Fruit fly (Drosophila melanogaster) whole organism, embryonic: ENCODE results near the gene Trf4-1.

ENCODE experiments used
- Aef1 ChIP-seq: fragments of 200-800 bp; sonication (Bioruptor generic); IDR thresholded peaks from 3 replicates; pipeline ENCODE4 v1.3.6; 2022; ENCODE audit warnings: missing biosample characterization, missing genetic modification characterization
- C15 ChIP-seq: fragments of 200-800 bp; sonication (Bioruptor generic); IDR thresholded peaks from 3 replicates; pipeline ENCODE4 v1.3.6; 2022; ENCODE audit warnings: missing biosample characterization, missing genetic modification characterization
- CG10565 ChIP-seq: fragments of 200-800 bp; sonication (Bioruptor generic); optimal IDR thresholded peaks from 3 replicates; lab custom pipeline; 2016; ENCODE audit warnings: missing biosample characterization, mild to moderate bottlenecking, missing genetic modification characterization
- CG11723 ChIP-seq: fragments of 200-800 bp; sonication (Bioruptor generic); optimal IDR thresholded peaks from 2 replicates; lab custom pipeline; 2017; ENCODE audit warnings: missing biosample characterization, mild to moderate bottlenecking, missing genetic modification characterization
- CG12104 ChIP-seq: fragments of 200-800 bp; sonication (Bioruptor generic); optimal IDR thresholded peaks from 3 replicates; lab custom pipeline; 2016; ENCODE audit warnings: missing biosample characterization, missing genetic modification characterization
- CG1233 ChIP-seq: fragments of 200-800 bp; sonication (Bioruptor generic); optimal IDR thresholded peaks from 4 replicates; lab custom pipeline; 2018; ENCODE audit warnings: missing biosample characterization, mild to moderate bottlenecking, missing genetic modification characterization
- CG14860 ChIP-seq: fragments of 200-800 bp; sonication (Bioruptor generic); IDR thresholded peaks from 3 replicates; pipeline ENCODE4 v1.3.6; 2022; ENCODE audit warnings: missing biosample characterization, missing genetic modification characterization; ENCODE audit not compliant: partially characterized antibody
- CG15601 ChIP-seq: fragments of 200-800 bp; sonication (Bioruptor generic); optimal IDR thresholded peaks from 3 replicates; lab custom pipeline; 2019; ENCODE audit warnings: missing biosample characterization, mild to moderate bottlenecking, missing genetic modification characterization, moderate library complexity
- CG2120 ChIP-seq: fragments of 200-800 bp; sonication (Bioruptor generic); optimal IDR thresholded peaks from 3 replicates; lab custom pipeline; 2016; ENCODE audit warnings: missing biosample characterization, missing genetic modification characterization
- CG30403 ChIP-seq: fragments of 200-800 bp; sonication (Bioruptor generic); optimal IDR thresholded peaks from 3 replicates; lab custom pipeline; 2016; ENCODE audit warnings: missing biosample characterization, missing genetic modification characterization
- CG31388 ChIP-seq: fragments of 200-800 bp; sonication (Bioruptor generic); optimal IDR thresholded peaks from 2 replicates; lab custom pipeline; 2016; ENCODE audit warnings: missing biosample characterization, missing genetic modification characterization
- CG31441 ChIP-seq: fragments of 200-800 bp; sonication (Bioruptor generic); IDR thresholded peaks from 2 replicates; pipeline ENCODE4 v1.3.6; 2022; ENCODE audit warnings: missing biosample characterization, missing genetic modification characterization
- CG34224 ChIP-seq: fragments of 200-800 bp; sonication (Bioruptor generic); IDR thresholded peaks from 3 replicates; pipeline ENCODE4 v1.3.6; 2022; ENCODE audit warnings: missing biosample characterization, missing genetic modification characterization; ENCODE audit not compliant: partially characterized antibody
- CG8089 ChIP-seq: fragments of 200-800 bp; sonication (Bioruptor generic); optimal IDR thresholded peaks from 3 replicates; lab custom pipeline; 2016; ENCODE audit warnings: missing biosample characterization, missing genetic modification characterization
- CG8924 ChIP-seq: fragments of 200-800 bp; optimal IDR thresholded peaks from 3 replicates; lab custom pipeline; 2019; ENCODE audit warnings: missing biosample characterization, mild to moderate bottlenecking, missing genetic modification characterization, moderate library complexity
- CoRest ChIP-seq: fragments of 200-800 bp; sonication (Bioruptor generic); optimal IDR thresholded peaks from 3 replicates; lab custom pipeline; 2018; ENCODE audit warnings: missing biosample characterization, mild to moderate bottlenecking, missing genetic modification characterization, moderate library complexity
- D ChIP-seq, 2 experiments: fragments of 200-800 bp in 1 of 2; fragments of >200 bp in 1 of 2; sonication (Bioruptor generic) in 1 of 2; optimal IDR thresholded peaks; 2 replicates in 1 of 2; 3 replicates in 1 of 2; lab custom pipeline; 2017; ENCODE audit warnings: mild to moderate bottlenecking in 1 of 2, missing biosample characterization in 1 of 2, missing genetic modification characterization in 1 of 2, missing genetic modification reagents in 1 of 2
- Deaf1 ChIP-seq: fragments of 200-800 bp; optimal IDR thresholded peaks from 3 replicates; lab custom pipeline; 2019; ENCODE audit warnings: missing biosample characterization, mild to moderate bottlenecking, missing genetic modification characterization, moderate library complexity
- Doc2 ChIP-seq: fragments of 200-800 bp; sonication (Bioruptor generic); IDR thresholded peaks from 2 replicates; pipeline ENCODE4 v1.3.6; 2022; ENCODE audit warnings: missing biosample characterization, missing genetic modification characterization
- Doc3 ChIP-seq: fragments of 200-800 bp; sonication (Bioruptor generic); IDR thresholded peaks from 3 replicates; pipeline ENCODE4 v1.3.6; 2022; ENCODE audit warnings: missing biosample characterization, missing genetic modification characterization; ENCODE audit not compliant: partially characterized antibody
- Drgx ChIP-seq: fragments of 200-800 bp; sonication (Bioruptor generic); IDR thresholded peaks from 2 replicates; pipeline ENCODE4 v1.3.6; 2022; ENCODE audit warnings: missing biosample characterization, missing genetic modification characterization
- Ets97D ChIP-seq: fragments of 200-800 bp; sonication (Bioruptor generic); optimal IDR thresholded peaks from 3 replicates; lab custom pipeline; 2016; ENCODE audit warnings: missing biosample characterization, missing genetic modification characterization
- Hand ChIP-seq: fragments of 200-800 bp; sonication (Bioruptor generic); optimal IDR thresholded peaks from 2 replicates; lab custom pipeline; 2017; ENCODE audit warnings: mild to moderate bottlenecking, missing biosample characterization, missing genetic modification reagents, missing genetic modification characterization
- MBD-R2 ChIP-seq: fragments of 200-800 bp; sonication (Bioruptor generic); IDR thresholded peaks from 2 replicates; pipeline ENCODE4 v1.3.6; 2022; ENCODE audit warnings: missing biosample characterization, missing genetic modification characterization
- NK7.1 ChIP-seq: fragments of 200-800 bp; sonication (Bioruptor generic); optimal IDR thresholded peaks from 3 replicates; lab custom pipeline; 2016; ENCODE audit warnings: missing biosample characterization, missing genetic modification characterization
- PHDP ChIP-seq: fragments of 200-800 bp; sonication (Bioruptor generic); optimal IDR thresholded peaks from 3 replicates; lab custom pipeline; 2018; ENCODE audit warnings: missing biosample characterization, mild to moderate bottlenecking, missing genetic modification characterization, moderate library complexity
- Spps ChIP-seq: fragments of 200-800 bp; sonication (Bioruptor generic); optimal IDR thresholded peaks from 2 replicates; lab custom pipeline; 2018; ENCODE audit warnings: missing biosample characterization, mild to moderate bottlenecking, missing genetic modification characterization
- Sry-δ ChIP-seq: fragments of 200-800 bp; sonication (Bioruptor generic); optimal IDR thresholded peaks from 2 replicates; lab custom pipeline; 2016; ENCODE audit warnings: missing biosample characterization, missing genetic modification characterization
- Ssrp ChIP-seq: fragments of 200-800 bp; sonication (Bioruptor generic); optimal IDR thresholded peaks from 2 replicates; lab custom pipeline; 2018; ENCODE audit warnings: missing biosample characterization, mild to moderate bottlenecking, missing genetic modification characterization, moderate library complexity
- Xbp1 ChIP-seq: fragments of 200-800 bp; sonication (Bioruptor generic); optimal IDR thresholded peaks from 3 replicates; lab custom pipeline; 2016; ENCODE audit warnings: missing biosample characterization, mild to moderate bottlenecking, missing genetic modification characterization
- ab ChIP-seq: fragments of 200-800 bp; sonication (Bioruptor generic); optimal IDR thresholded peaks from 2 replicates; lab custom pipeline; 2016; ENCODE audit warnings: missing biosample characterization, missing genetic modification characterization
- amos ChIP-seq: fragments of 200-800 bp; sonication (Bioruptor generic); IDR thresholded peaks from 2 replicates; pipeline ENCODE4 v1.3.6; 2022; ENCODE audit warnings: missing biosample characterization, missing genetic modification characterization; ENCODE audit not compliant: partially characterized antibody
- crp ChIP-seq, 2 experiments: fragments of 200-800 bp; sonication (Bioruptor generic); optimal IDR thresholded peaks; 2 replicates in 1 of 2; 3 replicates in 1 of 2; lab custom pipeline; 2017; ENCODE audit warnings: missing biosample characterization in 2 of 2, missing genetic modification characterization in 2 of 2, mild to moderate bottlenecking in 1 of 2, moderate library complexity in 1 of 2
- cwo ChIP-seq: fragments of 200-800 bp; sonication (Bioruptor generic); optimal IDR thresholded peaks from 3 replicates; lab custom pipeline; 2017; ENCODE audit warnings: missing biosample characterization, missing genetic modification characterization, mild to moderate bottlenecking, moderate library complexity, missing genetic modification reagents
- ems ChIP-seq: fragments of 200-800 bp; sonication (Bioruptor generic); optimal IDR thresholded peaks from 3 replicates; lab custom pipeline; 2016; ENCODE audit warnings: missing biosample characterization, missing genetic modification characterization
- ham ChIP-seq: fragments of 200-800 bp; sonication (Bioruptor generic); IDR thresholded peaks from 2 replicates; pipeline ENCODE4 v1.3.6; 2022; ENCODE audit warnings: missing biosample characterization, missing genetic modification characterization
- ind ChIP-seq: fragments of 200-800 bp; sonication (Bioruptor generic); optimal IDR thresholded peaks from 3 replicates; lab custom pipeline; 2016; ENCODE audit warnings: missing biosample characterization, missing genetic modification characterization
- lab ChIP-seq: fragments of 200-800 bp; sonication (Bioruptor generic); optimal IDR thresholded peaks from 3 replicates; lab custom pipeline; 2017; ENCODE audit warnings: missing biosample characterization, missing genetic modification characterization, mild to moderate bottlenecking, moderate library complexity, missing genetic modification reagents
- pros ChIP-seq: fragments of 200-800 bp; sonication (Bioruptor generic); optimal IDR thresholded peaks from 3 replicates; lab custom pipeline; 2019; ENCODE audit warnings: missing biosample characterization, mild to moderate bottlenecking, missing genetic modification characterization, moderate library complexity
- pzg ChIP-seq: fragments of 200-800 bp; sonication (Bioruptor generic); optimal IDR thresholded peaks from 3 replicates; lab custom pipeline; 2018; ENCODE audit warnings: missing biosample characterization, mild to moderate bottlenecking, missing genetic modification characterization, moderate library complexity
- repo ChIP-seq: fragments of 200-800 bp; sonication (Bioruptor generic); optimal IDR thresholded peaks from 2 replicates; lab custom pipeline; 2016; ENCODE audit warnings: missing biosample characterization, missing genetic modification characterization
- row ChIP-seq: fragments of 200-800 bp; sonication (Bioruptor generic); IDR thresholded peaks from 3 replicates; pipeline ENCODE4 v1.3.6; 2022; ENCODE audit warnings: missing biosample characterization, missing genetic modification characterization
- sc ChIP-seq, 3 experiments: fragments of >200 bp in 2 of 3; fragments of 200-800 bp in 1 of 3; sonication (Bioruptor generic) in 1 of 3; optimal IDR thresholded peaks; 2 replicates in 2 of 3; 3 replicates in 1 of 3; lab custom pipeline; 2017; ENCODE audit warnings: mild to moderate bottlenecking in 1 of 3, missing biosample characterization in 1 of 3, missing genetic modification characterization in 1 of 3, missing genetic modification reagents in 1 of 3
- sd ChIP-seq: fragments of 200-800 bp; sonication (Bioruptor generic); optimal IDR thresholded peaks from 3 replicates; lab custom pipeline; 2018; ENCODE audit warnings: missing biosample characterization, mild to moderate bottlenecking, missing genetic modification characterization, moderate library complexity
- shn ChIP-seq: fragments of 200-800 bp; sonication (Bioruptor generic); optimal IDR thresholded peaks from 3 replicates; lab custom pipeline; 2016; ENCODE audit warnings: missing biosample characterization, missing genetic modification characterization
- sug ChIP-seq: fragments of 200-800 bp; optimal IDR thresholded peaks from 2 replicates; lab custom pipeline; 2019; ENCODE audit warnings: missing biosample characterization, mild to moderate bottlenecking, missing genetic modification characterization, moderate library complexity

Trf4-1 gene

DNA sequence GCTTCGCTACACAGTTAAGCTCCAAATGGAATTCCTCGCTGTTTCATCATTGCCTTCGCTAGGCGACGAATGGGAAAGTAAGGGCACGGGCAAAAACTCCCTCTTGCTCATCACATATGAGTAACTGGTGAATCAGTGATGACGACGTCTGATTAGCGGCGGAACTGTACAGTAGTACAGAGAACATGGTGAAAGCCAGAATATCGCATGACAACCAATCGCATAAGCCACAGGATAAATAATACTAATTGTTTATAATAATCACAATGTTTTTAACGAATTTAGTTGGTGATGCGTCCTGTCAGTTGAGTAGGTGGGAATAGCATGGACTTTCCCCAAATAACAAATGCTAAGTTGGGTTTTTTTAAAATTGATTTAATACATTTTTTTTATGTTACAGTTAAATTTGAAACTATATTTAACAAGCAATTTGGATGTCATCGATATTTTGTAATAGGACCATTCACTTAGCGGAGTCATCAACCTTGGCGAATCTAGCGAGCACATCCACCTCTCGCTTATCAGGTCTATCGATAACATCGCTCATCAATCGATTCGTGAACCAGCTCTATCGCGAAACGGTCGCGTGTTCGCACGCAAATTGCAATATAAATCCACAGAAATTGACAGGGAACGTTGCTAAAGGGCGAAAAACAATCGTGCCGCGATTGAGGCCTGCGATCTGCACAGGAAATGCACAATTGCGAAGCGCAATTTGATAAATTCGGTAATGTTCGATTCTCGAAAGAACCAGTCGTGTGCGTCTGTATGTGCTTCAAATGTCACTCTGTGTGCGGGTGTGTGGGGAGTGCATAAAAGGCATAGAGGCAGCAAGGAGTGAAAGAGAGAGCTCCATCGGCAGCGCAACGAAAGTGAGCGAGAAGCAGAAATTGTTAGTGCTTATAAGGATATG is at the start of gene Trf4-1, which contains the start of gene CG12112 (continued):
- peak; percentile 2 for TF ChIP-seq cwo
- TF ChIP-seq row (GFP tag; lab: Robert Waterston, UW): peak; percentile 69
- TF ChIP-seq sug (tag; lab: Kevin White, UChicago): peak; percentile 24
- 0 out of 2 replicates have a peak, but pooled peaks have one; percentile 7 for TF ChIP-seq Drgx (GFP tag; lab: Robert Waterston, UW)
- TF ChIP-seq repo: no peak
- TF ChIP-seq CG8089: no peak
- TF ChIP-seq CG2120 (GFP tag; lab: Kevin White, UChicago): peak; percentile 45
- no peak for TF ChIP-seq ham (GFP tag; lab: Robert Waterston, UW)
- TF ChIP-seq ab: no peak
- peak; percentile 24 for TF ChIP-seq shn (GFP tag; lab: Kevin White, UChicago)
- no peak for TF ChIP-seq ems
- peak; percentile 91 for TF ChIP-seq pzg
- no peak for TF ChIP-seq Doc2 (GFP tag; lab: Robert Waterston, UW)
- peak; percentile 66 for TF ChIP-seq pros (GFP tag; lab: Kevin White, UChicago)
- peak; percentile 29 for TF ChIP-seq CG30403
- TF ChIP-seq Spps (tag; lab: Kevin White, UChicago): no peak
- no peak for TF ChIP-seq NK7.1 (GFP tag; lab: Kevin White, UChicago)
- peak; percentile 37 for TF ChIP-seq CoRest
- TF ChIP-seq CG34224 (GFP tag; lab: Robert Waterston, UW): peak; percentile 73
- TF ChIP-seq C15 (GFP tag; lab: Robert Waterston, UW): no peak
- TF ChIP-seq amos (GFP tag; lab: Robert Waterston, UW): peak; percentile 80
- TF ChIP-seq Hand: no peak
- TF ChIP-seq CG10565 (GFP tag; lab: Kevin White, UChicago): no peak
- TF ChIP-seq PHDP: no peak
- peak; percentile 21 for TF ChIP-seq lab
- TF ChIP-seq Ssrp (tag; lab: Kevin White, UChicago): no peak
- TF ChIP-seq Sry-δ (GFP tag; lab: Kevin White, UChicago): peak; percentile 91
- TF ChIP-seq sd (tag; lab: Kevin White, UChicago): no peak
- TF ChIP-seq Xbp1 (GFP tag; lab: Kevin White, UChicago): peak; percentile 7
- peak; percentile 57; the same call in 2 of the 3 replicates for TF ChIP-seq CG14860 (GFP tag; lab: Robert Waterston, UW)
- peak; percentile 14 for TF ChIP-seq D (optimal IDR thresholded peaks at IDR 0.05; lab: Kevin White, UChicago)
- no peak for TF ChIP-seq D (GFP tag; optimal IDR thresholded peaks at IDR 0.05; lab: Kevin White, UChicago)
- no peak for TF ChIP-seq CG31388 (GFP tag; lab: Kevin White, UChicago)
- TF ChIP-seq CG15601 (tag; lab: Kevin White, UChicago): peak; percentile 46
- peak; percentile 35; the same call in 1 of the 2 replicates for TF ChIP-seq CG31441
- TF ChIP-seq sc (optimal IDR thresholded peaks at IDR 0.05; lab: Kevin White, UChicago): no peak
- no peak for TF ChIP-seq sc (GFP tag; optimal IDR thresholded peaks at IDR 0.05; lab: Kevin White, UChicago)
- TF ChIP-seq CG11723: no peak
- no peak for TF ChIP-seq CG1233 (GFP tag; lab: Kevin White, UChicago)
- peak; percentile 11 for TF ChIP-seq CG12104 (GFP tag; lab: Kevin White, UChicago)
- TF ChIP-seq CG8924: peak; percentile 52
- TF ChIP-seq Aef1 (GFP tag; lab: Robert Waterston, UW): no peak
- TF ChIP-seq Doc3 (GFP tag; lab: Robert Waterston, UW): peak; percentile 54; the same call in 2 of the 3 replicates
- TF ChIP-seq Ets97D (GFP tag; lab: Kevin White, UChicago): peak; percentile 57
- TF ChIP-seq Deaf1 (tag; lab: Kevin White, UChicago): peak; percentile 13
- TF ChIP-seq ind (GFP tag; lab: Kevin White, UChicago): no peak
- TF ChIP-seq crp (GFP tag; optimal IDR thresholded peaks at IDR 0.05; lab: Kevin White, UChicago): peak in 1 of 2 experiments; percentile 21
- 0 out of 2 replicates have a peak, but pooled peaks have one; percentile 38 for TF ChIP-seq MBD-R2 (GFP tag; lab: Robert Waterston, UW)
